Worm (Caenorhabditis elegans): ENCODE measurements around the gene B0361.4.

B0361.4 gene

ce11 chrIII:7246389-7246788 is 12.4 kb upstream of the B0361.4 start:
- TF ChIP-seq duxl-1 (tag; optimal IDR thresholded peaks at IDR 0.05; ENCODE audit: poor library complexity), result no peak
- TF ChIP-seq nhr-102 (tag; optimal IDR thresholded peaks at IDR 0.05), result no peak
- TF ChIP-seq ces-1 (GFP tag; optimal IDR thresholded peaks at IDR 0.05), result peak; percentile 59
- TF ChIP-seq Y48G9A.11 (GFP tag; IDR thresholded peaks at IDR 0.05), result no peak
- TF ChIP-seq unc-39 (tag; optimal IDR thresholded peaks at IDR 0.05), result no peak
- TF ChIP-seq ztf-7 (tag; optimal IDR thresholded peaks at IDR 0.05), result no peak
- no peak for TF ChIP-seq nhr-111 (GFP tag; optimal IDR thresholded peaks at IDR 0.05)
- no peak for TF ChIP-seq F10B5.3 (tag; optimal IDR thresholded peaks at IDR 0.05)
- no peak for TF ChIP-seq F49E8.2 (tag; optimal IDR thresholded peaks at IDR 0.05; ENCODE audit: borderline replicate concordance)
- no peak for TF ChIP-seq spr-3 (GFP tag; optimal IDR thresholded peaks at IDR 0.05)
- TF ChIP-seq fkh-10 (GFP tag; optimal IDR thresholded peaks at IDR 0.05), result peak; percentile 64
- no peak for TF ChIP-seq nhr-10 (tag; optimal IDR thresholded peaks at IDR 0.05)
- no peak for TF ChIP-seq nhr-48 (tag; optimal IDR thresholded peaks at IDR 0.05)

ce11 chrIII:7247740-7248139 is 11.1 kb upstream of the B0361.4 start, which contains the start of gene zmp-6:
Gene zmp-6, minus strand, starts transcription at chrIII:7247840.
- TF ChIP-seq hif-1 (tag; optimal IDR thresholded peaks at IDR 0.05) (no peak), fkh-10 (GFP tag; optimal IDR thresholded peaks at IDR 0.05) (no peak), unc-62 (GFP tag; optimal IDR thresholded peaks at IDR 0.05 in 1 of 2) (peak in 1 of 2 experiments; percentile 44), unc-62 (tag; optimal IDR thresholded peaks at IDR 0.05) (no peak)

- TF ChIP-seq nhr-76 (tag; optimal IDR thresholded peaks at IDR 0.05), result no peak
- TF ChIP-seq nhr-25 (tag; optimal IDR thresholded peaks at IDR 0.05; ENCODE audit: borderline replicate concordance, insufficient read depth), result no peak
- TF ChIP-seq zfp-3 (GFP tag; conservative IDR thresholded peaks at IDR 0.05), result no peak
- TF ChIP-seq T26A8.4 (GFP tag; IDR thresholded peaks at IDR 0.05), result no peak
- TF ChIP-seq daf-8 (GFP tag; IDR thresholded peaks at IDR 0.05), result no peak
- no peak for TF ChIP-seq ZK546.5 (tag; optimal IDR thresholded peaks at IDR 0.05)
- no peak for TF ChIP-seq ztf-7 (tag; optimal IDR thresholded peaks at IDR 0.05)
- peak; percentile 91 for TF ChIP-seq fkh-10 (GFP tag; optimal IDR thresholded peaks at IDR 0.05)
- peak; percentile 80 for TF ChIP-seq ces-1 (GFP tag; optimal IDR thresholded peaks at IDR 0.05)
Observed at ce11 chrIII:7253669-7254068, 5.1 kb upstream of the B0361.4 start.

ce11 chrIII:7262592-7262991 is 3.8 kb downstream of the B0361.4 start:
- TF ChIP-seq rbr-2 (tag; optimal IDR thresholded peaks at IDR 0.05) (no peak), ces-1 (GFP tag; optimal IDR thresholded peaks at IDR 0.05) (peak; percentile 31)

- no peak for TF ChIP-seq tra-1 (GFP tag; IDR thresholded peaks at IDR 0.05)
- no peak for TF ChIP-seq nhr-48 (tag; optimal IDR thresholded peaks at IDR 0.05)
- no peak for TF ChIP-seq hlh-30 (tag; optimal IDR thresholded peaks at IDR 0.05; ENCODE audit: insufficient read depth)
- no peak for TF ChIP-seq hif-1 (tag; optimal IDR thresholded peaks at IDR 0.05)
- no peak for TF ChIP-seq zfp-2 (tag; optimal IDR thresholded peaks at IDR 0.05)
- peak in 1 of 2 experiments; percentile 92 for TF ChIP-seq unc-62 (GFP tag; optimal IDR thresholded peaks at IDR 0.05 in 1 of 2)
- no peak for TF ChIP-seq unc-62 (tag; optimal IDR thresholded peaks at IDR 0.05)
Observed at ce11 chrIII:7263028-7263427, 4.2 kb downstream of the B0361.4 start.

ce11 chrIII:7271083-7271482 is 12.3 kb downstream of the B0361.4 start:
- TF ChIP-seq nhr-6 (tag; optimal IDR thresholded peaks at IDR 0.05) (peak; percentile 7), gei-8 (GFP tag; optimal IDR thresholded peaks at IDR 0.05) (no peak), ztf-7 (tag; optimal IDR thresholded peaks at IDR 0.05) (no peak), ama-1 (optimal IDR thresholded peaks at IDR 0.05) (no peak), nhr-28 (tag; optimal IDR thresholded peaks at IDR 0.05) (peak; percentile 54), daf-16 (GFP tag; optimal IDR thresholded peaks at IDR 0.05) (no peak), daf-16 (tag; optimal IDR thresholded peaks at IDR 0.05) (peak; percentile 40), mep-1 (tag; optimal IDR thresholded peaks at IDR 0.05) (peak; percentile 39), dmd-6 (GFP tag; IDR thresholded peaks at IDR 0.05) (peak; percentile 35; the same call in 1 of the 2 replicates), zfp-3 (GFP tag; conservative IDR thresholded peaks at IDR 0.05) (no peak), hlh-30 (tag; optimal IDR thresholded peaks at IDR 0.05; ENCODE audit: insufficient read depth) (peak; percentile 23)
